Worm (Caenorhabditis elegans) whole organism, young adult: ENCODE results near the gene pqn-53.

Experiments used
- F22D6.2 ChIP-seq: sonication (generic microtip); optimal IDR thresholded peaks from 2 replicates; lab custom pipeline; 2016; ENCODE audit warnings: mild to moderate bottlenecking, missing genetic modification characterization, missing compliant biosample characterization
- F57C9.4 ChIP-seq: sonication (generic microtip); optimal IDR thresholded peaks from 2 replicates; lab custom pipeline; 2017; ENCODE audit warnings: mild to moderate bottlenecking, missing genetic modification characterization, missing compliant biosample characterization
- ama-1 ChIP-seq, 3 experiments: fragments of 150-350 bp in 1 of 3; sonication (generic microtip) in 2 of 3; optimal IDR thresholded peaks; 2 replicates each; lab custom pipeline; 2014 to 2018; ENCODE audit warnings: missing biosample characterization in 2 of 3, missing genetic modification characterization in 2 of 3, missing genetic modification reagents in 2 of 3
- aptf-2 ChIP-seq: fragments of 200-800 bp; sonication (Bioruptor generic); conservative IDR thresholded peaks from 2 replicates; pipeline ENCODE4 v1.3.6; 2022; ENCODE audit warnings: missing genetic modification reagents, missing genetic modification characterization, missing compliant biosample characterization
- attf-3 ChIP-seq: fragments of 200-800 bp; sonication (Bioruptor generic); conservative IDR thresholded peaks from 2 replicates; pipeline ENCODE4 v1.3.6; 2022; ENCODE audit warnings: missing genetic modification reagents, missing genetic modification characterization, missing compliant biosample characterization
- mel-28 ChIP-seq: sonication (generic microtip); optimal IDR thresholded peaks from 2 replicates; lab custom pipeline; 2016; ENCODE audit warnings: borderline replicate concordance, mild to moderate bottlenecking, missing genetic modification characterization, missing compliant biosample characterization
- nfya-2 ChIP-seq: fragments of 200-800 bp; sonication (Bioruptor generic); IDR thresholded peaks from 2 replicates; pipeline ENCODE4 v1.3.6; 2022; ENCODE audit warnings: missing genetic modification reagents, missing genetic modification characterization, missing compliant biosample characterization
- sdz-38 ChIP-seq: sonication (generic microtip); optimal IDR thresholded peaks from 2 replicates; lab custom pipeline; 2016; ENCODE audit warnings: missing genotype, missing genetic modification characterization, missing compliant biosample characterization
- sea-2 ChIP-seq: fragments of 200-800 bp; sonication (Bioruptor generic); IDR thresholded peaks from 2 replicates; pipeline ENCODE4 v1.3.6; 2022; ENCODE audit warnings: missing genetic modification characterization, missing compliant biosample characterization
- somi-1 ChIP-seq: fragments of 200-800 bp; sonication (Bioruptor generic); optimal IDR thresholded peaks from 2 replicates; lab custom pipeline; 2018; ENCODE audit warnings: mild to moderate bottlenecking, missing genetic modification characterization, missing compliant biosample characterization
- sptf-2 ChIP-seq: fragments of 200-800 bp; sonication (Bioruptor generic); optimal IDR thresholded peaks from 2 replicates; lab custom pipeline; 2018; ENCODE audit warnings: mild to moderate bottlenecking, missing genetic modification characterization, missing compliant biosample characterization
- xnd-1 ChIP-seq: sonication (generic microtip); optimal IDR thresholded peaks from 2 replicates; lab custom pipeline; 2016; ENCODE audit warnings: missing genotype, missing genetic modification reagents, missing genetic modification characterization, missing compliant biosample characterization

DNA sequence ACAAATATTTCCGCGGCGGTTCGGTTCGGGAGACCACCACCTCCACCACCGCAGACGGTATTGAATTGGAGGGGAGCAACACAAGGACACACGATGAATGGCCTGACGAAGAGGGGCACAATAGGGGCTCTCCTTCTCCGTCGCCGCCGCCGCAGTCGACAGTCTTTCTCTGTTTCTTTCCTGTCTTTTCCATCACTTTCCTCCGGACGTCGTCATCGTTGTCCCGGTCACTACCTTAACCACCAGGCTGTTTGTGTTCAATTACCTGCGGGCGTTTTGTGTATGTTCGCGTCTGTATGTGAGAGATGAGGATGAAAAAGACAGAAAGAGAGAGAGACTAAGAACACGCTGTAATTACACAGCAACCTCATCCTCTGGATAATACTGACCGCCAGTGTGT is 25.4 kb downstream of the pqn-53 start:
- no peak for TF ChIP-seq somi-1 (GFP tag; lab: Kevin White, UChicago)
- TF ChIP-seq F57C9.4 (tag; lab: Kevin White, UChicago), result no peak
- no peak for TF ChIP-seq sea-2
- no peak for TF ChIP-seq aptf-2 (GFP tag; lab: Robert Waterston, UW)
- TF ChIP-seq attf-3 (GFP tag; lab: Robert Waterston, UW), result no peak
- no peak for TF ChIP-seq nfya-2
- no peak for TF ChIP-seq xnd-1 (tag; lab: Kevin White, UChicago)
- TF ChIP-seq sdz-38 (tag; lab: Kevin White, UChicago), result no peak
- no peak for TF ChIP-seq mel-28 (tag; lab: Kevin White, UChicago)
- TF ChIP-seq sptf-2 (GFP tag; lab: Kevin White, UChicago), result no peak
- no peak for TF ChIP-seq F22D6.2 (tag; lab: Kevin White, UChicago)
- no peak for TF ChIP-seq ama-1 (optimal IDR thresholded peaks at IDR 0.05; lab: Kevin White, UChicago)
- TF ChIP-seq ama-1 (GFP tag; optimal IDR thresholded peaks at IDR 0.05; lab: Kevin White, UChicago), result no peak
